Worm (Caenorhabditis elegans): ENCODE results near the gene lipl-4.

ce11 chrV:6551707-6552390 lies 1.9 kb downstream of the lipl-4 start, which contains the start of gene twk-10:
- TF ChIP-seq R02D3.7 (tag; optimal IDR thresholded peaks at IDR 0.05) (no peak), ZK546.5 (tag; optimal IDR thresholded peaks at IDR 0.05) (no peak), skn-1 (tag; optimal IDR thresholded peaks at IDR 0.05) (no peak), nhr-28 (tag; optimal IDR thresholded peaks at IDR 0.05) (no peak), nhr-77 (tag; optimal IDR thresholded peaks at IDR 0.05) (no peak), mdl-1 (tag; optimal IDR thresholded peaks at IDR 0.05) (no peak), ztf-4 (tag; optimal IDR thresholded peaks at IDR 0.05) (no peak), snpc-4 (tag; optimal IDR thresholded peaks at IDR 0.05) (no peak), unc-62 (GFP tag; optimal IDR thresholded peaks at IDR 0.05) (no peak), elt-1 (tag; optimal IDR thresholded peaks at IDR 0.05) (no peak)
